Worm (Caenorhabditis elegans) whole organism, L2 larva: ENCODE data around the gene F36D3.14.

Experiments used
- nhr-25 ChIP-seq: fragments of 150-350 bp; sonication (generic microtip); optimal IDR thresholded peaks from 3 replicates; lab custom pipeline; 2014; ENCODE audit warnings: missing biosample characterization, missing genetic modification characterization
- unc-55 ChIP-seq: fragments of 150-350 bp; sonication (generic microtip); optimal IDR thresholded peaks from 3 replicates; lab custom pipeline; 2014; ENCODE audit warnings: missing biosample characterization, missing genetic modification reagents, missing genetic modification characterization

DNA sequence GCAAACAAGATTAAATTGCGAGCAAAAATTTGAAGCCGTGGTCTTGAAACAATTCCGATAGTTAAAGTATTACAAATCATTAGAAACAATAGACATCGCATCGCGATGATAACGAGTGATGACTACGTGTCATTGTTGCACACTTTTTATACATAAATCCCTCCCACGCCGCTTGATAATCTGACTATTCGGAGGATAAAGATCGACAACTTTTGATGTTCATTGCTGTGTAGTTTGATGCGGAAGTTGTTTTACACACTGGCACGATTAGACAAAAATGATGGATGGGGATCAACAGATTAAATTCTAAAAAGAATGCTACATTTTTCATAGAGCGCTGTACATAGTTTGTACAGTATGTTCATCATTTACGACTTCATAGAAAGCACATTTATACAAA, 23.8 kb downstream of the F36D3.14 start, which contains the start of gene T08G3.11:
- no peak for TF ChIP-seq nhr-25
- TF ChIP-seq unc-55 (GFP tag; lab: Kevin White, UChicago), result no peak
